Fruit fly (Drosophila melanogaster) whole organism, wandering third instar larva: ENCODE measurements around the gene CG31176.

ENCODE experiments used
- Abd-B ChIP-seq: fragments of >200 bp; optimal IDR thresholded peaks from 2 replicates; lab custom pipeline; 2017; ENCODE audit warnings: missing biosample characterization, missing genetic modification characterization
- CG32264 ChIP-seq: fragments of 200-800 bp; sonication (Bioruptor generic); optimal IDR thresholded peaks from 2 replicates; lab custom pipeline; 2016; ENCODE audit warnings: missing biosample characterization, missing genetic modification characterization
- CG9705 ChIP-seq: fragments of 200-800 bp; sonication (Bioruptor generic); optimal IDR thresholded peaks from 2 replicates; lab custom pipeline; 2018; ENCODE audit warnings: missing biosample characterization, mild to moderate bottlenecking, missing genetic modification characterization
- CrebA ChIP-seq: fragments of 200-800 bp; sonication (Bioruptor generic); optimal IDR thresholded peaks from 2 replicates; lab custom pipeline; 2016; ENCODE audit warnings: missing biosample characterization, mild to moderate bottlenecking, missing genetic modification characterization, borderline replicate concordance
- Dfd ChIP-seq: fragments of >200 bp; optimal IDR thresholded peaks from 2 replicates; lab custom pipeline; 2017; ENCODE audit warnings: missing biosample characterization, missing genetic modification characterization
- Dif ChIP-seq: fragments of 200-275, 200-300 bp; sonication (Bioruptor generic); optimal IDR thresholded peaks from 2 replicates; lab custom pipeline; 2018; ENCODE audit warnings: missing biosample characterization, missing genetic modification characterization; ENCODE audit not compliant: partially characterized antibody
- GATAd ChIP-seq: sonication (Bioruptor generic); optimal IDR thresholded peaks from 2 replicates; lab custom pipeline; 2016; ENCODE audit warnings: missing biosample characterization, missing genetic modification characterization
- HLH106 ChIP-seq: fragments of 200-800 bp; optimal IDR thresholded peaks from 3 replicates; lab custom pipeline; 2019; ENCODE audit warnings: missing biosample characterization, mild to moderate bottlenecking, missing genetic modification characterization, moderate library complexity
- Hnf4 ChIP-seq: fragments of 200-800 bp; sonication (Bioruptor generic); optimal IDR thresholded peaks from 2 replicates; lab custom pipeline; 2016; ENCODE audit warnings: missing biosample characterization, mild to moderate bottlenecking, missing genetic modification characterization
- Hr78 ChIP-seq: fragments of >200 bp; optimal IDR thresholded peaks from 2 replicates; lab custom pipeline; 2017; ENCODE audit warnings: missing biosample characterization, missing genetic modification characterization
- Hr83 ChIP-seq: fragments of 200-300 bp; sonication (Bioruptor generic); optimal IDR thresholded peaks from 2 replicates; lab custom pipeline; 2016; ENCODE audit warnings: missing biosample characterization, mild to moderate bottlenecking, missing genetic modification characterization, moderate library complexity; ENCODE audit not compliant: poor library complexity, severe bottlenecking
- Jra ChIP-seq: sonication (Bioruptor generic); optimal IDR thresholded peaks from 2 replicates; lab custom pipeline; 2016; ENCODE audit warnings: missing biosample characterization, missing genetic modification characterization
- Mio ChIP-seq: sonication (Bioruptor generic); optimal IDR thresholded peaks from 2 replicates; lab custom pipeline; 2016; ENCODE audit warnings: missing biosample characterization, missing genetic modification characterization
- Myc ChIP-seq: fragments of >200 bp; optimal IDR thresholded peaks from 2 replicates; lab custom pipeline; 2017
- N ChIP-seq: fragments of >200 bp; optimal IDR thresholded peaks from 2 replicates; lab custom pipeline; 2018; ENCODE audit warnings: missing biosample characterization, missing external identifiers, missing genetic modification characterization
- OdsH ChIP-seq: fragments of 200-800 bp; sonication (Bioruptor generic); optimal IDR thresholded peaks from 2 replicates; lab custom pipeline; 2016; ENCODE audit warnings: missing biosample characterization, mild to moderate bottlenecking, missing genetic modification characterization
- Rel ChIP-seq, 2 experiments: fragments of 200-800 bp; sonication (Bioruptor generic) in 1 of 2; optimal IDR thresholded peaks; 2 replicates in 1 of 2; 3 replicates in 1 of 2; lab custom pipeline; 2016 to 2019; ENCODE audit warnings: mild to moderate bottlenecking in 2 of 2, missing biosample characterization in 2 of 2, missing genetic modification characterization in 2 of 2, moderate library complexity in 1 of 2
- Sp1 ChIP-seq: fragments of 200-800 bp; sonication (Bioruptor generic); optimal IDR thresholded peaks from 3 replicates; lab custom pipeline; 2019; ENCODE audit warnings: missing biosample characterization, mild to moderate bottlenecking, missing genetic modification characterization, moderate library complexity
- Vsx2 ChIP-seq: fragments of 200-300, 225-300 bp; sonication (Bioruptor generic); optimal IDR thresholded peaks from 2 replicates; lab custom pipeline; 2018; ENCODE audit warnings: missing biosample characterization, missing genetic modification characterization; ENCODE audit not compliant: partially characterized antibody
- br ChIP-seq: fragments of 200-800 bp; sonication (Bioruptor generic); optimal IDR thresholded peaks from 2 replicates; lab custom pipeline; 2016; ENCODE audit warnings: missing biosample characterization, missing genetic modification characterization
- brk ChIP-seq: fragments of 200-800 bp; sonication (Bioruptor generic); optimal IDR thresholded peaks from 2 replicates; lab custom pipeline; 2016; ENCODE audit warnings: missing biosample characterization, mild to moderate bottlenecking, missing genetic modification characterization
- dl ChIP-seq, 2 experiments: fragments of 175-275, 200-275 bp in 1 of 2; fragments of 200-275 bp in 1 of 2; sonication (Bioruptor generic); optimal IDR thresholded peaks; lab custom pipeline; 2018; ENCODE audit warnings: mild to moderate bottlenecking in 2 of 2, missing biosample characterization in 2 of 2, missing genetic modification characterization in 2 of 2, moderate library complexity in 2 of 2; ENCODE audit not compliant: partially characterized antibody in 2 of 2, insufficient read depth in 1 of 2
- dmrt93B ChIP-seq: fragments of 200-800 bp; sonication (Bioruptor generic); optimal IDR thresholded peaks from 2 replicates; lab custom pipeline; 2018; ENCODE audit warnings: missing biosample characterization, mild to moderate bottlenecking, missing genetic modification characterization
- dsf ChIP-seq: sonication (Bioruptor generic); optimal IDR thresholded peaks from 2 replicates; lab custom pipeline; 2016; ENCODE audit warnings: missing biosample characterization, missing genetic modification characterization, borderline replicate concordance
- ey ChIP-seq: fragments of 200-800 bp; sonication (Bioruptor generic); optimal IDR thresholded peaks from 2 replicates; lab custom pipeline; 2016; ENCODE audit warnings: missing biosample characterization, missing genetic modification characterization
- foxo ChIP-seq, 2 experiments: fragments of 200-800 bp; sonication (Bioruptor generic); optimal IDR thresholded peaks; 2 replicates in 1 of 2; 3 replicates in 1 of 2; lab custom pipeline; 2016 to 2017; ENCODE audit warnings: missing biosample characterization in 2 of 2, missing genetic modification characterization in 2 of 2
- fru ChIP-seq: fragments of 200-800 bp; sonication (Bioruptor generic); optimal IDR thresholded peaks from 3 replicates; lab custom pipeline; 2016; ENCODE audit warnings: missing biosample characterization, mild to moderate bottlenecking, missing genetic modification characterization
- h ChIP-seq: fragments of 200-800 bp; sonication (Bioruptor generic); optimal IDR thresholded peaks from 3 replicates; lab custom pipeline; 2016; ENCODE audit warnings: missing biosample characterization, mild to moderate bottlenecking, missing genetic modification characterization
- jim ChIP-seq: fragments of 175-275, 200-325 bp; sonication (Bioruptor generic); optimal IDR thresholded peaks from 2 replicates; lab custom pipeline; 2016; ENCODE audit warnings: missing biosample characterization, mild to moderate bottlenecking, missing genetic modification characterization
- lola ChIP-seq: fragments of >200 bp; optimal IDR thresholded peaks from 2 replicates; lab custom pipeline; 2017; ENCODE audit warnings: missing biosample characterization, missing genetic modification characterization
- pan ChIP-seq: fragments of >200 bp; optimal IDR thresholded peaks from 2 replicates; lab custom pipeline; 2017
- psq ChIP-seq: fragments of 200-800 bp; sonication (Bioruptor generic); optimal IDR thresholded peaks from 3 replicates; lab custom pipeline; 2017; ENCODE audit warnings: missing biosample characterization, mild to moderate bottlenecking, missing genetic modification characterization, moderate library complexity
- rgr ChIP-seq: fragments of 200-800 bp; sonication (Bioruptor generic); optimal IDR thresholded peaks from 3 replicates; lab custom pipeline; 2016; ENCODE audit warnings: missing biosample characterization, mild to moderate bottlenecking, missing genetic modification characterization
- sage ChIP-seq: fragments of 200-800 bp; sonication (Bioruptor generic); optimal IDR thresholded peaks from 2 replicates; lab custom pipeline; 2016; ENCODE audit warnings: missing biosample characterization, mild to moderate bottlenecking, missing genetic modification characterization
- sv ChIP-seq: fragments of 200-800 bp; sonication (Bioruptor generic); optimal IDR thresholded peaks from 3 replicates; lab custom pipeline; 2016; ENCODE audit warnings: missing biosample characterization, missing genetic modification characterization
- tai ChIP-seq: sonication (Bioruptor generic); optimal IDR thresholded peaks from 2 replicates; lab custom pipeline; 2016; ENCODE audit warnings: missing biosample characterization, missing genetic modification characterization
- usp ChIP-seq: fragments of >200 bp; optimal IDR thresholded peaks from 2 replicates; lab custom pipeline; 2017; ENCODE audit warnings: missing biosample characterization, missing genetic modification characterization
- woc ChIP-seq: sonication (Bioruptor generic); optimal IDR thresholded peaks from 2 replicates; lab custom pipeline; 2016; ENCODE audit warnings: missing biosample characterization, mild to moderate bottlenecking, missing genetic modification characterization

The CG31176 gene

DNA sequence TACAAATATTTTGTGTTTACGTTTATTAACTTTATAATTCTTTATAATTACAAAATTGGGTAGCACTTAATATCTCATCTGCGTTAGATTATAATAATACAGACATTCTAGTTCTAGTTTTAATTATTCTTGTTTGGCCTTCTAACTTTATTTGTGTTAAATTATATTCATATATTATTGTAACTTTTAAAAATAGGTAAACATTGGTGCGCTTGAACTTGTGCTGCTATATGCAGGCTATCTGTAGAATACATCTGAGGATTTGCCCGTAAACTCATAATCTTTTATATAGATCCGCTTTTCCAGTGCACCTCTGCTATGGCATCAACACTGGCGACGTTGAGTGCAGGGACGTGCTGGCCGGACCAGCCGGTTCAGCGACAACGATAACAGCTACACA is 3.0 kb upstream of the CG31176 start:
- TF ChIP-seq N (GFP tag; lab: Kevin White, UChicago) = no peak
- TF ChIP-seq woc = no peak
- TF ChIP-seq sv (GFP tag; lab: Kevin White, UChicago) = no peak

DNA sequence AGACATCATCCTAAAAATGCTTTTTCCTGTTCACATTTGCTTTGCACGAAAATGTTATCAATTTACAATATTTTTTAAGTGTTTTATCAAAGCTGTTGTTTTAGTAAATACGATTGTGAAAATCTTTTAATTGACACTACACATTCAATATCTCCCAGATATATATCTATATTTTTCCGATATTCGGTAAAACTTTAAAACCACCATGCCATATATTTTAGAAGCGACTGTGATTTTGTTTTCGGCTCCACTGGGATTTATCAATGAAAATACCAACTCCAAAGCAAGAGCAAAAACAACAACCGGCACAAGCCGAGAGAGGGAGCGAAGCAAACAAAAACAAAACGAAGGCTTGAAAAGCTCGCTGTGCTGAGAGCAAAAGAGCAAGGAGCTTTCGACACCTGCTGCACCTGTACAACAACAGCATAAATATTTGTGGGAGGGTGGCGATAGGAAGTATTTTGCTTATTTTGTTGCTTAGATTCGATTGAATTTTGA is 523 bp upstream of the CG31176 start:
- TF ChIP-seq sv (GFP tag; lab: Kevin White, UChicago) (peak; percentile 5), Vsx2 (no peak), CG9705 (GFP tag; lab: Kevin White, UChicago) (peak; percentile 62), br (peak; percentile 65), h (peak; percentile 76), GATAd (GFP tag; lab: Kevin White, UChicago) (no peak), sage (GFP tag; lab: Kevin White, UChicago) (no peak), Hnf4 (GFP tag; lab: Kevin White, UChicago) (peak; percentile 69), lola (GFP tag; lab: Kevin White, UChicago) (no peak), dmrt93B (GFP tag; lab: Kevin White, UChicago) (peak; percentile 54), Abd-B (GFP tag; lab: Kevin White, UChicago) (no peak), Hr78 (no peak), Dif (peak; percentile 40), Mio (GFP tag; lab: Kevin White, UChicago) (no peak), woc (peak; percentile 59), Myc (no peak), Rel (GFP tag; optimal IDR thresholded peaks at IDR 0.05; lab: Kevin White, UChicago) (no peak), Rel (tag; optimal IDR thresholded peaks at IDR 0.05; lab: Kevin White, UChicago) (peak; percentile 3), ey (GFP tag; lab: Kevin White, UChicago) (peak; percentile 74), N (GFP tag; lab: Kevin White, UChicago) (no peak), CrebA (GFP tag; lab: Kevin White, UChicago) (no peak), CG32264 (GFP tag; lab: Kevin White, UChicago) (peak; percentile 47), Hr83 (GFP tag; lab: Kevin White, UChicago) (no peak), brk (GFP tag; lab: Kevin White, UChicago) (peak; percentile 52), tai (GFP tag; lab: Kevin White, UChicago) (peak; percentile 44), foxo (GFP tag; optimal IDR thresholded peaks at IDR 0.05; lab: Kevin White, UChicago) (peak in 1 of 2 experiments; percentile 78), HLH106 (peak; percentile 81), rgr (GFP tag; lab: Kevin White, UChicago) (peak; percentile 79), usp (no peak), dsf (no peak), dl (GFP tag; optimal IDR thresholded peaks at IDR 0.05; lab: Kevin White, UChicago; ENCODE audit: insufficient read depth in 1 of 2, partially characterized antibody in 2 of 2) (no peak), Jra (GFP tag; lab: Kevin White, UChicago) (no peak), Sp1 (GFP tag; lab: Kevin White, UChicago) (peak; percentile 82), pan (lab: Kevin White, UChicago) (no peak), OdsH (GFP tag; lab: Kevin White, UChicago) (peak; percentile 75), psq (peak; percentile 77), jim (GFP tag; lab: Kevin White, UChicago) (no peak), fru (GFP tag; lab: Kevin White, UChicago) (peak; percentile 65), Dfd (no peak)

DNA sequence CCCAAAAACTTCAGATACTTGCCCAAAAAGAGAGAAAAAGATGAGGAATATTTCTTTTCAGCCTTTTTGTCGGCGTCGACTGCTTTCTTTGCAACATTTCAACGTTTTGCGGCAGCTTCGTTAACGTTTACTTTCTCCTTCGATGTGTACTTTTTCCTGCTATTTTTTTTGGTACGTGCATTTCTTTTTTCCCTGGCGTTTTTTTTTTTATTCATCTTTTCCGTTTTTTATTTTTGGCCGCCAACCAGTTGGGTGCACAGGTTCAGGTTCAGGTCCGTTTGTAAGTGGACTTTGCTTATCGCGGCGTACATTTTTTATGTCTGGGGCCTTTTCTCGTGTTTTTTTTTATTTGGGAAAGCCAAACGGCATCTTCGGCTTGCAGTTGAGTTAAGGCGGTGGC is 15.0 kb downstream of the CG31176 start:
- no peak for TF ChIP-seq N (GFP tag; lab: Kevin White, UChicago)
- no peak for TF ChIP-seq usp
- TF ChIP-seq sage (GFP tag; lab: Kevin White, UChicago) = no peak
- no peak for TF ChIP-seq psq
- TF ChIP-seq CG32264 (GFP tag; lab: Kevin White, UChicago) = no peak
- no peak for TF ChIP-seq CG9705 (GFP tag; lab: Kevin White, UChicago)
- TF ChIP-seq ey (GFP tag; lab: Kevin White, UChicago) = no peak
- TF ChIP-seq Jra (GFP tag; lab: Kevin White, UChicago) = no peak
- no peak for TF ChIP-seq pan (lab: Kevin White, UChicago)
